Worm (Caenorhabditis elegans): ENCODE measurements around the gene C34E10.9.
A peak's percentile ranks its signal among the peaks of the same experiment; 100 is the strongest.

- peak; percentile 69; the same call in 1 of the 2 replicates for TF ChIP-seq ztf-23 (GFP tag; IDR thresholded peaks at IDR 0.05)
- peak; percentile 25 for TF ChIP-seq cog-1 (tag; optimal IDR thresholded peaks at IDR 0.05)
Observed at ce11 chrIII:5227831-5228467, 35.2 kb downstream of the C34E10.9 start, which contains the start of the genes C34E10.12, C34E10.10 and atp-2.

Data from whole organism, midembryonic.